Worm (Caenorhabditis elegans): ENCODE measurements around the gene F08B12.4.

DNA sequence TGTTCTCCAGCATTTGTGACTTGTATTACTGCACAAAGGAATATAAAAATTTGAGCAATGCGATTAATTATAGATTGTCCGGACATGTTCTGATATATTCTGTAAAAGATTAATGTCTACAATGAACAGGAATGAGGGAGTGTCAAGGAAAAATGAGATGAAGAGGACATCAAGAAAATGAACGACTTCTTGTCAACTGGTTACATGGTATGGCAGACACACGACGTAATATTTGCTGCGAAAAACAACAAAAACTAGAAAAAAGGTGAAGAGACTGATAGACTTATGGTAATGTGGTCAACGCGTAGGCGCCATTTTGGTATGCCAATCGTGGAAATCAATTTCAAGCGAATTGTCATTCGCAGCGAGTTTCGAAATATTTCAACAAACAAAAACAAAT, 39.0 kb upstream of the F08B12.4 start, which contains the start of gene igeg-2:
- no peak for TF ChIP-seq pha-4 (tag; optimal IDR thresholded peaks at IDR 0.05)
- no peak for TF ChIP-seq F33H1.4 (GFP tag; IDR thresholded peaks at IDR 0.05)
- no peak for TF ChIP-seq lin-35 (GFP tag; optimal IDR thresholded peaks at IDR 0.05)
- TF ChIP-seq unc-62 (GFP tag; optimal IDR thresholded peaks at IDR 0.05): no peak
- no peak for TF ChIP-seq ama-1 (optimal IDR thresholded peaks at IDR 0.05)
- no peak for TF ChIP-seq ama-1 (GFP tag; optimal IDR thresholded peaks at IDR 0.05)
- no peak for TF ChIP-seq hmg-1.2 (GFP tag; IDR thresholded peaks at IDR 0.05)
- no peak for TF ChIP-seq nhr-120 (GFP tag; IDR thresholded peaks at IDR 0.05)
- no peak for TF ChIP-seq Y53G8AR.9 (GFP tag; conservative IDR thresholded peaks at IDR 0.05)
- no peak for TF ChIP-seq F49E8.2 (tag; optimal IDR thresholded peaks at IDR 0.05; ENCODE audit: insufficient read depth)
- no peak for TF ChIP-seq sea-2 (GFP tag; IDR thresholded peaks at IDR 0.05)
- TF ChIP-seq F23B12.7 (tag; optimal IDR thresholded peaks at IDR 0.05; ENCODE audit: insufficient read depth): no peak

Data from whole organism, young adult.